Worm (Caenorhabditis elegans): ENCODE data around the gene ram-5.

Gene ram-5

ce11 chrX:14589051-14589736 lies 39.2 kb downstream of the ram-5 start, which contains the start of the genes C44H4.4 and tap-1:
Gene C44H4.4 (minus strand): TSS chrX:14589101.
Gene tap-1 (plus strand): TSS chrX:14589624.
- peak; percentile 25 for TF ChIP-seq nhr-47 (tag; optimal IDR thresholded peaks at IDR 0.05)
- no peak for TF ChIP-seq sox-4 (tag; optimal IDR thresholded peaks at IDR 0.05)
- no peak for TF ChIP-seq Y116A8C.19 (tag; optimal IDR thresholded peaks at IDR 0.05; ENCODE audit: borderline replicate concordance)
- TF ChIP-seq lir-3 (tag; optimal IDR thresholded peaks at IDR 0.05; ENCODE audit: poor library complexity): no peak
- peak; percentile 0 for TF ChIP-seq xbp-1 (tag; optimal IDR thresholded peaks at IDR 0.05)
- TF ChIP-seq lin-14 (GFP tag; optimal IDR thresholded peaks at IDR 0.05): peak; percentile 69
- no peak for TF ChIP-seq nhr-28 (tag; optimal IDR thresholded peaks at IDR 0.05)
- TF ChIP-seq ets-5 (GFP tag; IDR thresholded peaks at IDR 0.05): no peak
- no peak for TF ChIP-seq ceh-8 (GFP tag; optimal IDR thresholded peaks at IDR 0.05)
- no peak for TF ChIP-seq tlp-1 (tag; optimal IDR thresholded peaks at IDR 0.05)
- no peak for TF ChIP-seq lsy-2 (tag; optimal IDR thresholded peaks at IDR 0.05)
- TF ChIP-seq vab-15 (tag; optimal IDR thresholded peaks at IDR 0.05): no peak
- no peak for TF ChIP-seq F16B12.6 (tag; optimal IDR thresholded peaks at IDR 0.05)
- TF ChIP-seq ztf-4 (tag; optimal IDR thresholded peaks at IDR 0.05): no peak
- TF ChIP-seq mdl-1 (tag; optimal IDR thresholded peaks at IDR 0.05): peak in 1 of 2 experiments; percentile 26
- no peak for TF ChIP-seq zip-4 (GFP tag; optimal IDR thresholded peaks at IDR 0.05)
- TF ChIP-seq ceh-82 (tag; optimal IDR thresholded peaks at IDR 0.05): peak in 1 of 3 experiments; percentile 13
- TF ChIP-seq nhr-20 (tag; optimal IDR thresholded peaks at IDR 0.05): no peak
- TF ChIP-seq isw-1 (GFP tag; IDR thresholded peaks at IDR 0.05): peak; percentile 3; the same call in 1 of the 2 replicates
- TF ChIP-seq ama-1 (optimal IDR thresholded peaks at IDR 0.05): no peak
- no peak for TF ChIP-seq nhr-237 (tag; optimal IDR thresholded peaks at IDR 0.05)
- TF ChIP-seq sptf-1 (tag; optimal IDR thresholded peaks at IDR 0.05): no peak
- peak; percentile 20 for TF ChIP-seq nhr-71 (tag; optimal IDR thresholded peaks at IDR 0.05)
- no peak for TF ChIP-seq grh-1 (GFP tag; IDR thresholded peaks at IDR 0.05)
- peak; percentile 2 for TF ChIP-seq swsn-7 (tag; optimal IDR thresholded peaks at IDR 0.05)
- no peak for TF ChIP-seq pax-3 (tag; optimal IDR thresholded peaks at IDR 0.05)
- TF ChIP-seq snpc-4 (tag; optimal IDR thresholded peaks at IDR 0.05): no peak
- TF ChIP-seq skn-1 (tag; optimal IDR thresholded peaks at IDR 0.05): peak; percentile 6
- TF ChIP-seq lin-13 (GFP tag; optimal IDR thresholded peaks at IDR 0.05): no peak
- no peak for TF ChIP-seq alr-1 (tag; optimal IDR thresholded peaks at IDR 0.05; ENCODE audit: borderline replicate concordance)
- TF ChIP-seq rnt-1 (tag; optimal IDR thresholded peaks at IDR 0.05): no peak
- TF ChIP-seq fkh-8 (tag; optimal IDR thresholded peaks at IDR 0.05): peak; percentile 1
- no peak for TF ChIP-seq ces-1 (GFP tag; optimal IDR thresholded peaks at IDR 0.05)
- no peak for TF ChIP-seq unc-86 (tag; optimal IDR thresholded peaks at IDR 0.05)
- no peak for TF ChIP-seq unc-130 (tag; optimal IDR thresholded peaks at IDR 0.05)
- TF ChIP-seq C16A3.4 (tag; optimal IDR thresholded peaks at IDR 0.05): peak; percentile 10
- peak; percentile 26 for TF ChIP-seq snu-23 (GFP tag; optimal IDR thresholded peaks at IDR 0.05)
- TF ChIP-seq unc-62 (GFP tag; optimal IDR thresholded peaks at IDR 0.05): no peak
- TF ChIP-seq efl-1 (optimal IDR thresholded peaks at IDR 0.05): no peak
- TF ChIP-seq efl-1 (GFP tag; optimal IDR thresholded peaks at IDR 0.05 in 1 of 2): no peak
- TF ChIP-seq mep-1 (tag; optimal IDR thresholded peaks at IDR 0.05): no peak
- peak; percentile 20 for TF ChIP-seq elt-2 (tag; optimal IDR thresholded peaks at IDR 0.05)
- peak in 1 of 2 experiments; percentile 21 for TF ChIP-seq lin-35 (GFP tag; optimal IDR thresholded peaks at IDR 0.05)
- no peak for TF ChIP-seq mab-9 (GFP tag; IDR thresholded peaks at IDR 0.05)
- no peak for TF ChIP-seq lin-15B (tag; optimal IDR thresholded peaks at IDR 0.05)
- TF ChIP-seq fkh-4 (tag; optimal IDR thresholded peaks at IDR 0.05; ENCODE audit: borderline replicate concordance): no peak

Measured in whole organism, L1 larva.